Worm (Caenorhabditis elegans) whole organism, dauer: Measurements from ENCODE around the gene M05D6.3.

ENCODE experiments used
- unc-62 ChIP-seq: sonication (generic microtip); optimal IDR thresholded peaks from 2 replicates; lab custom pipeline; 2017; ENCODE audit warnings: missing biosample characterization, missing genetic modification reagents, missing genetic modification characterization

Gene M05D6.3

ce11 chrII:8483793-8484186, 8.2 kb downstream of the M05D6.3 start, which contains the start of gene taap-1:
Gene taap-1 (minus strand): TSS chrII:8483871.
- TF ChIP-seq unc-62 (GFP tag; lab: Kevin White, UChicago) = no peak

- TF ChIP-seq unc-62 (GFP tag; lab: Kevin White, UChicago) = no peak
These were observed 9.0 kb downstream of the M05D6.3 start for ce11 chrII:8484546-8484945.

- TF ChIP-seq unc-62 (GFP tag; lab: Kevin White, UChicago) = no peak
These were observed 10.0 kb downstream of the M05D6.3 start, which contains the start of gene gbh-2 for ce11 chrII:8485603-8486002. Gene gbh-2 (plus strand): TSS chrII:8485879.

ce11 chrII:8488123-8488522, 12.6 kb downstream of the M05D6.3 start:
- no peak for TF ChIP-seq unc-62 (GFP tag; lab: Kevin White, UChicago)

ce11 chrII:8494228-8494717, 18.7 kb downstream of the M05D6.3 start, which contains the start of gene M05D6.9:
Gene M05D6.9 (plus strand): TSS chrII:8494278.
- TF ChIP-seq unc-62 (GFP tag; lab: Kevin White, UChicago) = no peak

- TF ChIP-seq unc-62 (GFP tag; lab: Kevin White, UChicago) = no peak
These were observed 20.6 kb downstream of the M05D6.3 start for ce11 chrII:8496184-8496583.

- TF ChIP-seq unc-62 (GFP tag; lab: Kevin White, UChicago) = no peak
These were observed 22.6 kb downstream of the M05D6.3 start for ce11 chrII:8498173-8498572.

- TF ChIP-seq unc-62 (GFP tag; lab: Kevin White, UChicago) = no peak
These were observed 23.4 kb downstream of the M05D6.3 start for ce11 chrII:8499021-8499420.

ce11 chrII:8504074-8504724, 28.6 kb downstream of the M05D6.3 start:
- no peak for TF ChIP-seq unc-62 (GFP tag; lab: Kevin White, UChicago)

- no peak for TF ChIP-seq unc-62 (GFP tag; lab: Kevin White, UChicago)
These were observed 31.2 kb downstream of the M05D6.3 start for ce11 chrII:8506759-8507158.

ce11 chrII:8508956-8509355, 33.4 kb downstream of the M05D6.3 start, which contains the start of gene T13H5.1:
Gene T13H5.1 (minus strand): TSS chrII:8509056.
- TF ChIP-seq unc-62 (GFP tag; lab: Kevin White, UChicago) = no peak

ce11 chrII:8514729-8515128, 39.2 kb downstream of the M05D6.3 start, which contains the start of gene ctg-2:
Gene ctg-2 (plus strand): TSS chrII:8515054.
- TF ChIP-seq unc-62 (GFP tag; lab: Kevin White, UChicago) = no peak

- no peak for TF ChIP-seq unc-62 (GFP tag; lab: Kevin White, UChicago)
These were observed 39.9 kb downstream of the M05D6.3 start for ce11 chrII:8515521-8515920.

- no peak for TF ChIP-seq unc-62 (GFP tag; lab: Kevin White, UChicago)
These were observed 41.2 kb downstream of the M05D6.3 start, which contains the start of gene rnh-2 for ce11 chrII:8516783-8517182. Gene rnh-2 (plus strand): TSS chrII:8517150.

ce11 chrII:8518210-8518609, 42.6 kb downstream of the M05D6.3 start, which contains the start of gene T13H5.8:
Gene T13H5.8 (plus strand): TSS chrII:8518510.
- TF ChIP-seq unc-62 (GFP tag; lab: Kevin White, UChicago) = no peak

- TF ChIP-seq unc-62 (GFP tag; lab: Kevin White, UChicago) = no peak
These were observed 45.1 kb downstream of the M05D6.3 start, which contains the start of gene cht-2 for ce11 chrII:8520625-8521024. Gene cht-2 (plus strand): TSS chrII:8520925.
